Fruit fly (Drosophila melanogaster): ENCODE data around the gene beat-VII.

Gene beat-VII

DNA sequence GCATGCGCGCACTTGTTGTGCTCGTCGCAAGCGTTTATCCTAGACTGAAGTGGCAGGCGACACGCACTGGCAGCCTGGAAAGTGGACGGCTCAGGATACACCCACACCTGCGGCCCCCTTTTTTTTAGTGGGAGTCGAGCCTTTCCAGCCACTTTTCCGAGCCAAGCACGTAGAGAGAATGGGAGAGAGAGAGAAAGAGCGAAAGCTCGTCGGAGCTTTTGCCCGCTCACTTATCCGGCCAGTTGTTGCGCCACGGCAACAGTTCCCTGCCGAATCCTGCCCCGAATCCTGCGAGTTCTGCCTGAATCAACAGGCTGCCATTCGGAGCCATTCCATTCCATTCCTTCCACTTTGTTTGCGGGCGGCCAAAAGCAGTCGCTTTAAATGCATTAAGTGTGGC, at the start of gene beat-VII:
TSS of gene beat-VII (minus strand) at position 20 of the 400 bp plus-strand sequence.
- TF ChIP-seq CG9932 (GFP tag; IDR thresholded peaks at IDR 0.05) (0 out of 2 replicates have a peak, but pooled peaks have one; percentile 21), abd-A (tag; optimal IDR thresholded peaks at IDR 0.05) (peak; percentile 9), CG17186 (GFP tag; optimal IDR thresholded peaks at IDR 0.05) (no peak), CG7745 (tag; optimal IDR thresholded peaks at IDR 0.05) (no peak), wek (GFP tag; optimal IDR thresholded peaks at IDR 0.05) (no peak), prd (optimal IDR thresholded peaks at IDR 0.05) (no peak), prd (GFP tag; IDR thresholded peaks at IDR 0.05) (no peak), jing (GFP tag; optimal IDR thresholded peaks at IDR 0.05) (no peak), NFAT (GFP tag; IDR thresholded peaks at IDR 0.05) (no peak), pum (GFP tag; optimal IDR thresholded peaks at IDR 0.05) (no peak), mirr (GFP tag; optimal IDR thresholded peaks at IDR 0.05) (no peak), CG8281 (tag; optimal IDR thresholded peaks at IDR 0.05) (no peak), CG1832 (GFP tag; optimal IDR thresholded peaks at IDR 0.05) (no peak), en (GFP tag; optimal IDR thresholded peaks at IDR 0.05) (no peak), CG6813 (GFP tag; optimal IDR thresholded peaks at IDR 0.05) (no peak), cg (GFP tag; optimal IDR thresholded peaks at IDR 0.05) (no peak), zfh2 (GFP tag; optimal IDR thresholded peaks at IDR 0.05) (no peak), Hand (GFP tag; optimal IDR thresholded peaks at IDR 0.05) (no peak), tll (GFP tag; optimal IDR thresholded peaks at IDR 0.05) (no peak), mld (GFP tag; IDR thresholded peaks at IDR 0.05; ENCODE audit: partially characterized antibody) (no peak), Nf-YA (GFP tag; IDR thresholded peaks at IDR 0.05) (no peak), unpg (GFP tag; optimal IDR thresholded peaks at IDR 0.05) (no peak), rib (GFP tag; IDR thresholded peaks at IDR 0.05) (no peak), chinmo (GFP tag; IDR thresholded peaks at IDR 0.05; ENCODE audit: partially characterized antibody) (0 out of 4 replicates have a peak, but pooled peaks have one; percentile 56), Jarid2 (GFP tag; optimal IDR thresholded peaks at IDR 0.05) (peak; percentile 18), Deaf1 (tag; optimal IDR thresholded peaks at IDR 0.05) (peak; percentile 74), corto (GFP tag; optimal IDR thresholded peaks at IDR 0.05) (no peak), CG4707 (GFP tag; optimal IDR thresholded peaks at IDR 0.05) (no peak), so (GFP tag; IDR thresholded peaks at IDR 0.05) (no peak), CG17568 (GFP tag; optimal IDR thresholded peaks at IDR 0.05) (no peak), cas (GFP tag; IDR thresholded peaks at IDR 0.05) (no peak), gsb-n (tag; optimal IDR thresholded peaks at IDR 0.05) (no peak), stc (GFP tag; IDR thresholded peaks at IDR 0.05) (no peak), cwo (GFP tag; optimal IDR thresholded peaks at IDR 0.05) (no peak), CG12744 (GFP tag; optimal IDR thresholded peaks at IDR 0.05) (no peak), amos (GFP tag; IDR thresholded peaks at IDR 0.05; ENCODE audit: partially characterized antibody) (0 out of 2 replicates have a peak, but pooled peaks have one; percentile 3), ara (GFP tag; IDR thresholded peaks at IDR 0.05) (no peak), fd64A (GFP tag; optimal IDR thresholded peaks at IDR 0.05) (no peak), CG16779 (GFP tag; IDR thresholded peaks at IDR 0.05) (peak; percentile 77; the same call in 1 of the 2 replicates), Sry-δ (GFP tag; optimal IDR thresholded peaks at IDR 0.05) (no peak), MTF-1 (GFP tag; optimal IDR thresholded peaks at IDR 0.05; ENCODE audit: borderline replicate concordance) (no peak), fd3F (GFP tag; optimal IDR thresholded peaks at IDR 0.05) (no peak), odd (GFP tag; optimal IDR thresholded peaks at IDR 0.05) (no peak), Drgx (GFP tag; IDR thresholded peaks at IDR 0.05) (no peak), CG3163 (GFP tag; optimal IDR thresholded peaks at IDR 0.05) (no peak), CG4282 (GFP tag; optimal IDR thresholded peaks at IDR 0.05) (no peak), CG33213 (GFP tag; optimal IDR thresholded peaks at IDR 0.05) (no peak), NC2α (GFP tag; optimal IDR thresholded peaks at IDR 0.05) (no peak), kay (GFP tag; optimal IDR thresholded peaks at IDR 0.05) (no peak), CG31224 (GFP tag; IDR thresholded peaks at IDR 0.05) (no peak), Dbx (GFP tag; IDR thresholded peaks at IDR 0.05) (no peak)
